Comparison of ENCODE assay signal across 4 fruit fly cellular contexts in genomic region chr3L:9505007-9505712, dm6.
TF ChIP-seq lines count a peak whose summit lies in the region.

path (minus strand) TSS chr3L:9505328.

TF ChIP-seq in whole organism, adult, 20 proteins besides CTCF, POLR2A, EP300 and RAD21 (continued from another document):
- TF ChIP-seq Hr96 (GFP tag; optimal IDR thresholded peaks at IDR 0.05; lab: Kevin White, UChicago) (peak; percentile 7), bab1 (GFP tag; optimal IDR thresholded peaks at IDR 0.05; lab: Kevin White, UChicago) (peak; percentile 28)

TF ChIP-seq in whole organism, embryonic, 481 proteins besides CTCF, POLR2A, EP300 and RAD21 (continued from another document and continues in another):
- TF ChIP-seq bigmax (GFP tag; optimal IDR thresholded peaks at IDR 0.05; lab: Kevin White, UChicago) = no peak
- TF ChIP-seq CG15011 (GFP tag; optimal IDR thresholded peaks at IDR 0.05; lab: Kevin White, UChicago) = no peak
- TF ChIP-seq CG18476 (GFP tag; optimal IDR thresholded peaks at IDR 0.05; lab: Kevin White, UChicago) = no peak
- TF ChIP-seq CG18011 (GFP tag; optimal IDR thresholded peaks at IDR 0.05; lab: Kevin White, UChicago) = no peak
- no peak for TF ChIP-seq CG18764 (GFP tag; optimal IDR thresholded peaks at IDR 0.05; lab: Kevin White, UChicago)
- TF ChIP-seq CG2199 (GFP tag; IDR thresholded peaks at IDR 0.05; lab: Robert Waterston, UW) = peak; percentile 88; the same call in 2 of the 3 replicates
- TF ChIP-seq gro (GFP tag; optimal IDR thresholded peaks at IDR 0.05; lab: Kevin White, UChicago) = no peak
- TF ChIP-seq CG11247 (GFP tag; IDR thresholded peaks at IDR 0.05; lab: Robert Waterston, UW) = no peak
- no peak for TF ChIP-seq Elba2 (GFP tag; optimal IDR thresholded peaks at IDR 0.05; lab: Kevin White, UChicago)
- TF ChIP-seq NK7.1 (GFP tag; optimal IDR thresholded peaks at IDR 0.05; lab: Kevin White, UChicago) = no peak
- no peak for TF ChIP-seq tio (GFP tag; optimal IDR thresholded peaks at IDR 0.05; lab: Kevin White, UChicago)
- no peak for TF ChIP-seq CG16779 (GFP tag; IDR thresholded peaks at IDR 0.05; lab: Robert Waterston, UW)
- TF ChIP-seq Dip2 (GFP tag; IDR thresholded peaks at IDR 0.05; lab: Robert Waterston, UW) = no peak
- TF ChIP-seq CG14710 (tag; optimal IDR thresholded peaks at IDR 0.05; lab: Kevin White, UChicago) = peak; percentile 66
- no peak for TF ChIP-seq chif (GFP tag; optimal IDR thresholded peaks at IDR 0.05; lab: Kevin White, UChicago)
- TF ChIP-seq slbo (GFP tag; IDR thresholded peaks at IDR 0.05; lab: Robert Waterston, UW) = peak; percentile 3; the same call in 1 of the 2 replicates
- TF ChIP-seq jigr1 (GFP tag; IDR thresholded peaks at IDR 0.05; lab: Robert Waterston, UW) = no peak
- no peak for TF ChIP-seq ro (GFP tag; IDR thresholded peaks at IDR 0.05; lab: Robert Waterston, UW)
- TF ChIP-seq ash1 (GFP tag; optimal IDR thresholded peaks at IDR 0.05; lab: Kevin White, UChicago) = peak; percentile 7
- 0 out of 2 replicates have a peak, but pooled peaks have one; percentile 26 for TF ChIP-seq nerfin-2 (GFP tag; IDR thresholded peaks at IDR 0.05; lab: Robert Waterston, UW; ENCODE audit: partially characterized antibody)
- TF ChIP-seq sima (GFP tag; optimal IDR thresholded peaks at IDR 0.05; lab: Kevin White, UChicago) = no peak
- TF ChIP-seq CG17612 (GFP tag; IDR thresholded peaks at IDR 0.05; lab: Robert Waterston, UW) = no peak
- TF ChIP-seq sob (GFP tag; IDR thresholded peaks at IDR 0.05; lab: Robert Waterston, UW) = 0 out of 2 replicates have a peak, but pooled peaks have one; percentile 24
- peak; percentile 79 for TF ChIP-seq CG2712 (tag; optimal IDR thresholded peaks at IDR 0.05; lab: Kevin White, UChicago)
- no peak for TF ChIP-seq trh (GFP tag; optimal IDR thresholded peaks at IDR 0.05; lab: Kevin White, UChicago)
- TF ChIP-seq gt (GFP tag; IDR thresholded peaks at IDR 0.05; lab: Robert Waterston, UW) = no peak
- TF ChIP-seq sens (GFP tag; lab: Kevin White, UChicago) = peak; percentile 54
- TF ChIP-seq CG1602 (GFP tag; optimal IDR thresholded peaks at IDR 0.05; lab: Kevin White, UChicago) = no peak
- no peak for TF ChIP-seq Eip74EF (GFP tag; optimal IDR thresholded peaks at IDR 0.05; lab: Kevin White, UChicago)
- peak; percentile 19 for TF ChIP-seq CG5180 (GFP tag; optimal IDR thresholded peaks at IDR 0.05; lab: Kevin White, UChicago)
- peak; percentile 58; the same call in 1 of the 3 replicates for TF ChIP-seq Dbx (GFP tag; IDR thresholded peaks at IDR 0.05; lab: Robert Waterston, UW)
- peak; percentile 60 for TF ChIP-seq row (GFP tag; IDR thresholded peaks at IDR 0.05; lab: Robert Waterston, UW)
- TF ChIP-seq zfh1 (GFP tag; IDR thresholded peaks at IDR 0.05; lab: Robert Waterston, UW) = peak; percentile 44; the same call in 1 of the 3 replicates
- TF ChIP-seq CG9932 (GFP tag; IDR thresholded peaks at IDR 0.05; lab: Robert Waterston, UW) = no peak
- no peak for TF ChIP-seq Ets65A (GFP tag; lab: Kevin White, UChicago)
- peak; percentile 6 for TF ChIP-seq oc (tag; optimal IDR thresholded peaks at IDR 0.05; lab: Kevin White, UChicago)
- TF ChIP-seq trem (tag; optimal IDR thresholded peaks at IDR 0.05; lab: Kevin White, UChicago) = peak; percentile 67
- 0 out of 2 replicates have a peak, but pooled peaks have one; percentile 16 for TF ChIP-seq Adf1 (GFP tag; IDR thresholded peaks at IDR 0.05; lab: Robert Waterston, UW)
- peak; percentile 19 for TF ChIP-seq nau (GFP tag; optimal IDR thresholded peaks at IDR 0.05; lab: Kevin White, UChicago)
- no peak for TF ChIP-seq gcm2 (GFP tag; optimal IDR thresholded peaks at IDR 0.05; lab: Kevin White, UChicago)
- no peak for TF ChIP-seq CG3065 (GFP tag; optimal IDR thresholded peaks at IDR 0.05; lab: Kevin White, UChicago)
- TF ChIP-seq onecut (GFP tag; IDR thresholded peaks at IDR 0.05; lab: Robert Waterston, UW) = no peak
- peak; percentile 100 for TF ChIP-seq Jarid2 (GFP tag; optimal IDR thresholded peaks at IDR 0.05; lab: Kevin White, UChicago)
- TF ChIP-seq al (GFP tag; IDR thresholded peaks at IDR 0.05; lab: Robert Waterston, UW) = no peak

TF ChIP-seq in whole organism, prepupa, 60 proteins besides CTCF, POLR2A, EP300 and RAD21 (continued from another document):
- TF ChIP-seq net (GFP tag; optimal IDR thresholded peaks at IDR 0.05; lab: Kevin White, UChicago) = no peak
- TF ChIP-seq lz (GFP tag; optimal IDR thresholded peaks at IDR 0.05; lab: Kevin White, UChicago) = no peak
- peak; percentile 38 for TF ChIP-seq CG8632 (GFP tag; optimal IDR thresholded peaks at IDR 0.05; lab: Kevin White, UChicago)
- TF ChIP-seq CG1621 (tag; optimal IDR thresholded peaks at IDR 0.05; lab: Kevin White, UChicago) = no peak
- TF ChIP-seq cyc (GFP tag; optimal IDR thresholded peaks at IDR 0.05; lab: Kevin White, UChicago) = no peak
- peak; percentile 27 for TF ChIP-seq CG9139 (GFP tag; optimal IDR thresholded peaks at IDR 0.05; lab: Kevin White, UChicago)
- TF ChIP-seq CG3032 (tag; optimal IDR thresholded peaks at IDR 0.05; lab: Kevin White, UChicago) = peak; percentile 62
- TF ChIP-seq CG16779 (tag; optimal IDR thresholded peaks at IDR 0.05; lab: Kevin White, UChicago) = no peak
- TF ChIP-seq Ets21C (GFP tag; optimal IDR thresholded peaks at IDR 0.05; lab: Kevin White, UChicago) = no peak
- no peak for TF ChIP-seq CG10631 (GFP tag; optimal IDR thresholded peaks at IDR 0.05; lab: Kevin White, UChicago)
- TF ChIP-seq Hr38 (GFP tag; optimal IDR thresholded peaks at IDR 0.05; lab: Kevin White, UChicago) = no peak
- TF ChIP-seq Sox15 (GFP tag; optimal IDR thresholded peaks at IDR 0.05; lab: Kevin White, UChicago) = no peak
- TF ChIP-seq dsx (GFP tag; optimal IDR thresholded peaks at IDR 0.05; lab: Kevin White, UChicago; ENCODE audit: poor library complexity, severe bottlenecking) = peak; percentile 3
- peak; percentile 45 for TF ChIP-seq esn (GFP tag; optimal IDR thresholded peaks at IDR 0.05; lab: Kevin White, UChicago)
- TF ChIP-seq svp (GFP tag; lab: Kevin White, UChicago) = peak; percentile 77
- TF ChIP-seq CG7368 (GFP tag; optimal IDR thresholded peaks at IDR 0.05; lab: Kevin White, UChicago) = no peak
- no peak for TF ChIP-seq CG6792 (GFP tag; optimal IDR thresholded peaks at IDR 0.05; lab: Kevin White, UChicago)
- no peak for TF ChIP-seq CG31627 (GFP tag; optimal IDR thresholded peaks at IDR 0.05; lab: Kevin White, UChicago)
- TF ChIP-seq Eip93F (GFP tag; optimal IDR thresholded peaks at IDR 0.05; lab: Kevin White, UChicago) = no peak
- TF ChIP-seq fkh (GFP tag; optimal IDR thresholded peaks at IDR 0.05; lab: Kevin White, UChicago) = peak; percentile 17
- TF ChIP-seq Eip75B (GFP tag; optimal IDR thresholded peaks at IDR 0.05; lab: Kevin White, UChicago) = no peak
- peak; percentile 78 for TF ChIP-seq Eip78C (GFP tag; lab: Kevin White, UChicago)
- TF ChIP-seq eg (GFP tag; IDR thresholded peaks at IDR 0.05; lab: Robert Waterston, UW) = no peak
- no peak for TF ChIP-seq Hr39 (GFP tag; optimal IDR thresholded peaks at IDR 0.05; lab: Kevin White, UChicago)
- no peak for TF ChIP-seq CG4318 (GFP tag; optimal IDR thresholded peaks at IDR 0.05; lab: Kevin White, UChicago)
- no peak for TF ChIP-seq Sox102F (GFP tag; optimal IDR thresholded peaks at IDR 0.05; lab: Kevin White, UChicago)
- TF ChIP-seq vri (GFP tag; optimal IDR thresholded peaks at IDR 0.05; lab: Kevin White, UChicago) = peak; percentile 53
- no peak for TF ChIP-seq CG6163 (GFP tag; IDR thresholded peaks at IDR 0.05; lab: Robert Waterston, UW)
- peak; percentile 6 for TF ChIP-seq CG10669 (GFP tag; optimal IDR thresholded peaks at IDR 0.05; lab: Kevin White, UChicago)
- peak; percentile 30 for TF ChIP-seq CG6854 (GFP tag; optimal IDR thresholded peaks at IDR 0.05; lab: Kevin White, UChicago)
- TF ChIP-seq topi (GFP tag; optimal IDR thresholded peaks at IDR 0.05; lab: Kevin White, UChicago) = no peak
- peak; percentile 7 for TF ChIP-seq CG34406 (GFP tag; optimal IDR thresholded peaks at IDR 0.05; lab: Kevin White, UChicago)
- no peak for TF ChIP-seq salr (GFP tag; optimal IDR thresholded peaks at IDR 0.05; lab: Kevin White, UChicago)
- TF ChIP-seq CG8319 (GFP tag; optimal IDR thresholded peaks at IDR 0.05; lab: Kevin White, UChicago) = no peak
- TF ChIP-seq acj6 (GFP tag; optimal IDR thresholded peaks at IDR 0.05; lab: Kevin White, UChicago) = peak; percentile 9
- no peak for TF ChIP-seq Sox14 (GFP tag; optimal IDR thresholded peaks at IDR 0.05; lab: Kevin White, UChicago)
- TF ChIP-seq CG15336 (GFP tag; IDR thresholded peaks at IDR 0.05; lab: Robert Waterston, UW) = no peak
- peak; percentile 4 to 9 for TF ChIP-seq ss (GFP tag; optimal IDR thresholded peaks at IDR 0.05; lab: Kevin White, UChicago)
- TF ChIP-seq fd85E (GFP tag; optimal IDR thresholded peaks at IDR 0.05; lab: Kevin White, UChicago) = no peak
- TF ChIP-seq CG11902 (GFP tag; optimal IDR thresholded peaks at IDR 0.05; lab: Kevin White, UChicago) = no peak

TF ChIP-seq in whole organism, wandering third instar larva, 38 proteins besides CTCF, POLR2A, EP300 and RAD21 (continued from another document):
- TF ChIP-seq tai (GFP tag; optimal IDR thresholded peaks at IDR 0.05; lab: Kevin White, UChicago) (peak; percentile 42), lola (GFP tag; optimal IDR thresholded peaks at IDR 0.05; lab: Kevin White, UChicago) (no peak), br (GFP tag; optimal IDR thresholded peaks at IDR 0.05; lab: Kevin White, UChicago) (no peak), Sp1 (GFP tag; optimal IDR thresholded peaks at IDR 0.05; lab: Kevin White, UChicago) (peak; percentile 65), Hnf4 (GFP tag; optimal IDR thresholded peaks at IDR 0.05; lab: Kevin White, UChicago) (peak; percentile 39), dsf (GFP tag; optimal IDR thresholded peaks at IDR 0.05; lab: Kevin White, UChicago; ENCODE audit: borderline replicate concordance) (no peak), Dif (GFP tag; optimal IDR thresholded peaks at IDR 0.05; lab: Kevin White, UChicago; ENCODE audit: partially characterized antibody) (peak; percentile 27), h (GFP tag; optimal IDR thresholded peaks at IDR 0.05; lab: Kevin White, UChicago) (no peak), Mio (GFP tag; optimal IDR thresholded peaks at IDR 0.05; lab: Kevin White, UChicago) (no peak), psq (GFP tag; optimal IDR thresholded peaks at IDR 0.05; lab: Kevin White, UChicago) (no peak), pan (optimal IDR thresholded peaks at IDR 0.05; lab: Kevin White, UChicago) (no peak), HLH106 (tag; optimal IDR thresholded peaks at IDR 0.05; lab: Kevin White, UChicago) (peak; percentile 58), brk (GFP tag; optimal IDR thresholded peaks at IDR 0.05; lab: Kevin White, UChicago) (no peak), N (GFP tag; optimal IDR thresholded peaks at IDR 0.05; lab: Kevin White, UChicago) (no peak), GATAd (GFP tag; optimal IDR thresholded peaks at IDR 0.05; lab: Kevin White, UChicago) (no peak), Hr78 (GFP tag; optimal IDR thresholded peaks at IDR 0.05; lab: Kevin White, UChicago) (no peak)
